Fruit fly (Drosophila melanogaster): ENCODE data around the gene nAChRalpha6.

The nAChRalpha6 gene

dm6 chr2L:9790535-9790992, 95.5 kb downstream of the nAChRalpha6 start, which contains the start of gene CG4036:
TSS of gene CG4036 (plus strand) at chr2L:9790882.
- TF ChIP-seq CG7101 (tag; optimal IDR thresholded peaks at IDR 0.05), result peak; percentile 16
- TF ChIP-seq CG5204 (GFP tag; optimal IDR thresholded peaks at IDR 0.05), result no peak
- TF ChIP-seq kay (GFP tag; ENCODE audit: borderline replicate concordance), result no peak
- peak; percentile 1 for TF ChIP-seq Mnt (GFP tag; optimal IDR thresholded peaks at IDR 0.05)
- no peak for TF ChIP-seq CG7045 (GFP tag; optimal IDR thresholded peaks at IDR 0.05)
- TF ChIP-seq bab1 (GFP tag; optimal IDR thresholded peaks at IDR 0.05), result peak; percentile 57
- peak; percentile 62 for TF ChIP-seq tj (GFP tag; optimal IDR thresholded peaks at IDR 0.05)
- no peak for TF ChIP-seq Hr96 (GFP tag; optimal IDR thresholded peaks at IDR 0.05)
- TF ChIP-seq CG1620 (GFP tag; optimal IDR thresholded peaks at IDR 0.05), result no peak
- no peak for TF ChIP-seq CG33017 (tag; optimal IDR thresholded peaks at IDR 0.05)
- peak; percentile 27 for TF ChIP-seq cic (GFP tag; optimal IDR thresholded peaks at IDR 0.05)
- TF ChIP-seq toe (GFP tag; optimal IDR thresholded peaks at IDR 0.05), result no peak
- no peak for TF ChIP-seq Clk (GFP tag; optimal IDR thresholded peaks at IDR 0.05)
- TF ChIP-seq CG14711 (tag; optimal IDR thresholded peaks at IDR 0.05), result no peak
- peak; percentile 85 to 94 for TF ChIP-seq cnc (optimal IDR thresholded peaks at IDR 0.05)
- no peak for TF ChIP-seq pad (GFP tag; optimal IDR thresholded peaks at IDR 0.05)
- no peak for TF ChIP-seq CG12768 (GFP tag; optimal IDR thresholded peaks at IDR 0.05)
- TF ChIP-seq CG11617 (GFP tag; optimal IDR thresholded peaks at IDR 0.05), result no peak
- TF ChIP-seq Crg-1 (GFP tag; optimal IDR thresholded peaks at IDR 0.05), result no peak
- no peak for TF ChIP-seq ovo (GFP tag; optimal IDR thresholded peaks at IDR 0.05)

- TF ChIP-seq Hr96 (GFP tag; optimal IDR thresholded peaks at IDR 0.05), result no peak
- TF ChIP-seq Crg-1 (GFP tag; optimal IDR thresholded peaks at IDR 0.05), result peak; percentile 2
- TF ChIP-seq CG5204 (GFP tag; optimal IDR thresholded peaks at IDR 0.05), result no peak
- peak; percentile 56 for TF ChIP-seq CG11617 (GFP tag; optimal IDR thresholded peaks at IDR 0.05)
- TF ChIP-seq kay (GFP tag; ENCODE audit: borderline replicate concordance), result no peak
- no peak for TF ChIP-seq toe (GFP tag; optimal IDR thresholded peaks at IDR 0.05)
- peak; percentile 55 for TF ChIP-seq CG12768 (GFP tag; optimal IDR thresholded peaks at IDR 0.05)
- peak; percentile 17 for TF ChIP-seq CG1620 (GFP tag; optimal IDR thresholded peaks at IDR 0.05)
- no peak for TF ChIP-seq ovo (GFP tag; optimal IDR thresholded peaks at IDR 0.05)
- TF ChIP-seq bab1 (GFP tag; optimal IDR thresholded peaks at IDR 0.05), result no peak
- TF ChIP-seq CG14711 (tag; optimal IDR thresholded peaks at IDR 0.05), result no peak
- peak; percentile 78 for TF ChIP-seq cic (GFP tag; optimal IDR thresholded peaks at IDR 0.05)
- TF ChIP-seq tj (GFP tag; optimal IDR thresholded peaks at IDR 0.05), result peak; percentile 40
- TF ChIP-seq pad (GFP tag; optimal IDR thresholded peaks at IDR 0.05), result peak; percentile 14
- TF ChIP-seq CG33017 (tag; optimal IDR thresholded peaks at IDR 0.05), result peak; percentile 48
- peak; percentile 38 for TF ChIP-seq CG7045 (GFP tag; optimal IDR thresholded peaks at IDR 0.05)
- TF ChIP-seq CG7101 (tag; optimal IDR thresholded peaks at IDR 0.05), result peak; percentile 31
- no peak for TF ChIP-seq Clk (GFP tag; optimal IDR thresholded peaks at IDR 0.05)
- TF ChIP-seq cnc (optimal IDR thresholded peaks at IDR 0.05), result no peak
- peak; percentile 79 for TF ChIP-seq Mnt (GFP tag; optimal IDR thresholded peaks at IDR 0.05)
Measured at dm6 chr2L:9785917-9786432, 100.1 kb downstream of the nAChRalpha6 start.

- no peak for TF ChIP-seq Hr96 (GFP tag; optimal IDR thresholded peaks at IDR 0.05)
- no peak for TF ChIP-seq pad (GFP tag; optimal IDR thresholded peaks at IDR 0.05)
- TF ChIP-seq CG14711 (tag; optimal IDR thresholded peaks at IDR 0.05), result no peak
- TF ChIP-seq Clk (GFP tag; optimal IDR thresholded peaks at IDR 0.05), result no peak
- no peak for TF ChIP-seq CG7045 (GFP tag; optimal IDR thresholded peaks at IDR 0.05)
- TF ChIP-seq kay (GFP tag; ENCODE audit: borderline replicate concordance), result no peak
- no peak for TF ChIP-seq toe (GFP tag; optimal IDR thresholded peaks at IDR 0.05)
- TF ChIP-seq CG12768 (GFP tag; optimal IDR thresholded peaks at IDR 0.05), result no peak
- TF ChIP-seq CG5204 (GFP tag; optimal IDR thresholded peaks at IDR 0.05), result no peak
- no peak for TF ChIP-seq bab1 (GFP tag; optimal IDR thresholded peaks at IDR 0.05)
- TF ChIP-seq CG7101 (tag; optimal IDR thresholded peaks at IDR 0.05), result no peak
- no peak for TF ChIP-seq CG11617 (GFP tag; optimal IDR thresholded peaks at IDR 0.05)
- no peak for TF ChIP-seq cnc (optimal IDR thresholded peaks at IDR 0.05)
Measured at dm6 chr2L:9784468-9784867, 101.6 kb downstream of the nAChRalpha6 start.

dm6 chr2L:9783130-9783529, 102.9 kb downstream of the nAChRalpha6 start:
- TF ChIP-seq CG1620 (GFP tag; optimal IDR thresholded peaks at IDR 0.05) (no peak), toe (GFP tag; optimal IDR thresholded peaks at IDR 0.05) (no peak), kay (GFP tag; ENCODE audit: borderline replicate concordance) (no peak), CG5204 (GFP tag; optimal IDR thresholded peaks at IDR 0.05) (no peak), CG7045 (GFP tag; optimal IDR thresholded peaks at IDR 0.05) (no peak), CG12768 (GFP tag; optimal IDR thresholded peaks at IDR 0.05) (no peak), Hr96 (GFP tag; optimal IDR thresholded peaks at IDR 0.05) (no peak), cic (GFP tag; optimal IDR thresholded peaks at IDR 0.05) (no peak), Mnt (GFP tag; optimal IDR thresholded peaks at IDR 0.05) (no peak), tj (GFP tag; optimal IDR thresholded peaks at IDR 0.05) (no peak), bab1 (GFP tag; optimal IDR thresholded peaks at IDR 0.05) (no peak), CG7101 (tag; optimal IDR thresholded peaks at IDR 0.05) (no peak), cnc (optimal IDR thresholded peaks at IDR 0.05) (no peak)

dm6 chr2L:9782176-9782581, 103.9 kb downstream of the nAChRalpha6 start, which contains the start of gene IP3K1:
TSS of gene IP3K1 (plus strand) at chr2L:9782384.
- TF ChIP-seq CG7045 (GFP tag; optimal IDR thresholded peaks at IDR 0.05), result no peak
- TF ChIP-seq Clk (GFP tag; optimal IDR thresholded peaks at IDR 0.05), result peak; percentile 8
- peak; percentile 90 for TF ChIP-seq Mnt (GFP tag; optimal IDR thresholded peaks at IDR 0.05)
- peak; percentile 83 for TF ChIP-seq bab1 (GFP tag; optimal IDR thresholded peaks at IDR 0.05)
- TF ChIP-seq CG14711 (tag; optimal IDR thresholded peaks at IDR 0.05), result no peak
- peak; percentile 41 for TF ChIP-seq CG1620 (GFP tag; optimal IDR thresholded peaks at IDR 0.05)
- no peak for TF ChIP-seq kay (GFP tag; ENCODE audit: borderline replicate concordance)
- TF ChIP-seq tj (GFP tag; optimal IDR thresholded peaks at IDR 0.05), result peak; percentile 75
- TF ChIP-seq cnc (optimal IDR thresholded peaks at IDR 0.05), result no peak
- peak; percentile 70 for TF ChIP-seq Hr96 (GFP tag; optimal IDR thresholded peaks at IDR 0.05)
- peak; percentile 79 for TF ChIP-seq ovo (GFP tag; optimal IDR thresholded peaks at IDR 0.05)
- TF ChIP-seq CG33017 (tag; optimal IDR thresholded peaks at IDR 0.05), result peak; percentile 43
- TF ChIP-seq Crg-1 (GFP tag; optimal IDR thresholded peaks at IDR 0.05), result peak; percentile 4
- no peak for TF ChIP-seq CG5204 (GFP tag; optimal IDR thresholded peaks at IDR 0.05)
- TF ChIP-seq CG11617 (GFP tag; optimal IDR thresholded peaks at IDR 0.05), result peak; percentile 51
- peak; percentile 80 for TF ChIP-seq pad (GFP tag; optimal IDR thresholded peaks at IDR 0.05)
- TF ChIP-seq cic (GFP tag; optimal IDR thresholded peaks at IDR 0.05), result peak; percentile 95
- TF ChIP-seq CG12768 (GFP tag; optimal IDR thresholded peaks at IDR 0.05), result peak; percentile 84
- TF ChIP-seq toe (GFP tag; optimal IDR thresholded peaks at IDR 0.05), result peak; percentile 38
- peak; percentile 57 for TF ChIP-seq CG7101 (tag; optimal IDR thresholded peaks at IDR 0.05)

Data from whole organism, adult.